Worm (Caenorhabditis elegans) whole organism, L1 larva: ENCODE measurements around the gene rde-1.

Source experiments
- C16A3.4 ChIP-seq: fragments of 150-350 bp; optimal IDR thresholded peaks from 2 replicates; lab custom pipeline; 2014; ENCODE audit warnings: missing biosample characterization, missing genetic modification characterization
- F16B12.6 ChIP-seq: fragments of 150-350 bp; optimal IDR thresholded peaks from 2 replicates; lab custom pipeline; 2014; ENCODE audit warnings: missing biosample characterization, missing genetic modification characterization
- Y116A8C.19 ChIP-seq: sonication (generic microtip); optimal IDR thresholded peaks from 2 replicates; lab custom pipeline; 2016; ENCODE audit warnings: missing compliant biosample characterization, missing genetic modification characterization, borderline replicate concordance
- ama-1 ChIP-seq: fragments of 150-350 bp; optimal IDR thresholded peaks from 2 replicates; lab custom pipeline; 2014
- ceh-63 ChIP-seq: fragments of 200-800 bp; sonication (Bioruptor generic); optimal IDR thresholded peaks from 2 replicates; lab custom pipeline; 2018; ENCODE audit warnings: mild to moderate bottlenecking, missing genetic modification characterization, missing compliant biosample characterization
- ceh-82 ChIP-seq, 3 experiments: fragments of 150-350 bp in 1 of 3; sonication (generic microtip) in 2 of 3; optimal IDR thresholded peaks; 2 replicates each; lab custom pipeline; 2014 to 2017; ENCODE audit warnings: missing biosample characterization in 3 of 3, missing genetic modification characterization in 3 of 3
- ceh-90 ChIP-seq: sonication (generic microtip); optimal IDR thresholded peaks from 2 replicates; lab custom pipeline; 2016; ENCODE audit warnings: missing genetic modification characterization, missing compliant biosample characterization
- ces-1 ChIP-seq: fragments of 150-350 bp; optimal IDR thresholded peaks from 2 replicates; lab custom pipeline; 2014; ENCODE audit warnings: missing biosample characterization, missing genetic modification reagents, missing genetic modification characterization
- dpl-1 ChIP-seq, 3 experiments: fragments of 150-350 bp in 2 of 3; sonication (generic microtip) in 1 of 3; optimal IDR thresholded peaks; 2 replicates each; lab custom pipeline; 2014 to 2017; ENCODE audit warnings: missing biosample characterization in 3 of 3, missing genetic modification characterization in 3 of 3, missing genetic modification reagents in 3 of 3
- efl-1 ChIP-seq, 4 experiments: fragments of 150-350 bp; optimal IDR thresholded peaks in 3 of 4; peaks in 1 of 4; 1 replicate in 1 of 4; 2 replicates in 3 of 4; lab custom pipeline; 2014; ENCODE audit warnings: missing biosample characterization in 2 of 4, missing genetic modification characterization in 2 of 4, missing genetic modification reagents in 2 of 4
- efl-3 ChIP-seq: fragments of 200-800 bp; sonication (Bioruptor generic); optimal IDR thresholded peaks from 2 replicates; lab custom pipeline; 2018; ENCODE audit warnings: mild to moderate bottlenecking, missing genetic modification characterization, missing compliant biosample characterization
- elt-2 ChIP-seq: sonication (generic microtip); optimal IDR thresholded peaks from 2 replicates; lab custom pipeline; 2016; ENCODE audit warnings: missing genetic modification characterization, mild to moderate bottlenecking, inconsistent platforms, missing compliant biosample characterization, missing genetic modification reagents
- fkh-4 ChIP-seq: sonication (generic microtip); optimal IDR thresholded peaks from 2 replicates; lab custom pipeline; 2016; ENCODE audit warnings: missing compliant biosample characterization, missing genetic modification characterization, borderline replicate concordance
- fkh-8 ChIP-seq: sonication (generic microtip); optimal IDR thresholded peaks from 2 replicates; lab custom pipeline; 2016; ENCODE audit warnings: mild to moderate bottlenecking, missing genetic modification characterization, missing compliant biosample characterization
- grh-1 ChIP-seq: fragments of 200-800 bp; sonication (Bioruptor generic); IDR thresholded peaks from 2 replicates; pipeline ENCODE4 v1.3.6; 2022; ENCODE audit warnings: missing genetic modification reagents, missing genetic modification characterization, missing compliant biosample characterization
- hlh-17 ChIP-seq: fragments of 200-800 bp; sonication (Bioruptor generic); optimal IDR thresholded peaks from 2 replicates; lab custom pipeline; 2018; ENCODE audit warnings: missing genetic modification characterization, mild to moderate bottlenecking, missing compliant biosample characterization, moderate library complexity, borderline replicate concordance
- hlh-4 ChIP-seq: sonication (generic microtip); optimal IDR thresholded peaks from 2 replicates; lab custom pipeline; 2016; ENCODE audit warnings: mild to moderate bottlenecking, missing genetic modification characterization, missing compliant biosample characterization
- hpl-2 ChIP-seq: fragments of 150-350 bp; optimal IDR thresholded peaks from 2 replicates; lab custom pipeline; 2014; ENCODE audit warnings: missing biosample characterization, missing genetic modification reagents, missing genetic modification characterization
- irx-1 ChIP-seq: sonication (generic microtip); optimal IDR thresholded peaks from 2 replicates; lab custom pipeline; 2016; ENCODE audit warnings: missing genetic modification characterization, missing compliant biosample characterization
- jun-1 ChIP-seq: fragments of 150-350 bp; optimal IDR thresholded peaks from 2 replicates; lab custom pipeline; 2014; ENCODE audit warnings: missing biosample characterization, missing genetic modification reagents, missing genetic modification characterization
- lin-13 ChIP-seq: fragments of 150-350 bp; optimal IDR thresholded peaks from 2 replicates; lab custom pipeline; 2014; ENCODE audit warnings: missing biosample characterization, missing genetic modification reagents, missing genetic modification characterization
- lin-14 ChIP-seq: fragments of 200-800 bp; sonication (Bioruptor generic); optimal IDR thresholded peaks from 2 replicates; lab custom pipeline; 2018; ENCODE audit warnings: mild to moderate bottlenecking, missing genetic modification characterization, moderate library complexity, missing compliant biosample characterization
- lin-15B ChIP-seq: fragments of 150-350 bp; sonication (generic microtip); optimal IDR thresholded peaks from 3 replicates; lab custom pipeline; 2014; ENCODE audit warnings: missing biosample characterization, missing genetic modification characterization
- lin-35 ChIP-seq, 2 experiments: fragments of 150-350 bp; optimal IDR thresholded peaks; 2 replicates each; lab custom pipeline; 2014; ENCODE audit warnings: missing biosample characterization in 2 of 2, missing genetic modification characterization in 2 of 2, missing genetic modification reagents in 2 of 2
- lin-39 ChIP-seq: fragments of 150-350 bp; optimal IDR thresholded peaks from 2 replicates; lab custom pipeline; 2014; ENCODE audit warnings: missing biosample characterization, missing genetic modification reagents, missing genetic modification characterization
- lsy-2 ChIP-seq, 2 experiments: fragments of 150-350 bp; optimal IDR thresholded peaks; 2 replicates each; lab custom pipeline; 2014; ENCODE audit warnings: missing biosample characterization in 2 of 2, missing genetic modification characterization in 2 of 2
- mab-9 ChIP-seq: fragments of 200-800 bp; sonication (Bioruptor generic); IDR thresholded peaks from 2 replicates; pipeline ENCODE4 v1.3.6; 2022; ENCODE audit warnings: missing genetic modification reagents, missing genetic modification characterization, missing compliant biosample characterization
- mef-2 ChIP-seq: fragments of 150-350 bp; optimal IDR thresholded peaks from 2 replicates; lab custom pipeline; 2014; ENCODE audit warnings: missing biosample characterization, missing genetic modification characterization
- mep-1 ChIP-seq: fragments of 150-350 bp; optimal IDR thresholded peaks from 2 replicates; lab custom pipeline; 2014; ENCODE audit warnings: missing biosample characterization, missing genetic modification characterization
- nhr-12 ChIP-seq: sonication (generic microtip); optimal IDR thresholded peaks from 2 replicates; lab custom pipeline; 2017; ENCODE audit warnings: missing biosample characterization, missing genetic modification characterization
- nhr-19 ChIP-seq: fragments of 200-800 bp; sonication (Bioruptor generic); conservative IDR thresholded peaks from 2 replicates; pipeline ENCODE4 v1.3.6; 2022; ENCODE audit warnings: missing genetic modification characterization, missing compliant biosample characterization
- nhr-20 ChIP-seq: sonication (generic microtip); optimal IDR thresholded peaks from 2 replicates; lab custom pipeline; 2016; ENCODE audit warnings: mild to moderate bottlenecking, missing genetic modification characterization, missing compliant biosample characterization
- nhr-28 ChIP-seq: fragments of 150-350 bp; optimal IDR thresholded peaks from 2 replicates; lab custom pipeline; 2014; ENCODE audit warnings: missing biosample characterization, missing genetic modification characterization
- nhr-47 ChIP-seq: sonication (generic microtip); optimal IDR thresholded peaks from 2 replicates; lab custom pipeline; 2016; ENCODE audit warnings: mild to moderate bottlenecking, missing genetic modification characterization, moderate library complexity, missing compliant biosample characterization
- nhr-71 ChIP-seq: sonication (generic microtip); optimal IDR thresholded peaks from 2 replicates; lab custom pipeline; 2016; ENCODE audit warnings: mild to moderate bottlenecking, missing genetic modification characterization, moderate library complexity, missing compliant biosample characterization
- nhr-85 ChIP-seq: sonication (generic microtip); peaks from one replicate; lab custom pipeline; 2016; ENCODE audit warnings: missing genetic modification characterization, inconsistent platforms, missing compliant biosample characterization
- nhr-90 ChIP-seq: sonication (generic microtip); optimal IDR thresholded peaks from 2 replicates; lab custom pipeline; 2016; ENCODE audit warnings: mild to moderate bottlenecking, missing genetic modification characterization, missing compliant biosample characterization; ENCODE audit not compliant: poor library complexity
- pqm-1 ChIP-seq: sonication (generic microtip); optimal IDR thresholded peaks from 3 replicates; lab custom pipeline; 2017; ENCODE audit warnings: missing biosample characterization, missing genetic modification characterization
- rnt-1 ChIP-seq: sonication (generic microtip); optimal IDR thresholded peaks from 2 replicates; lab custom pipeline; 2016; ENCODE audit warnings: mild to moderate bottlenecking, missing genetic modification characterization, moderate library complexity, missing compliant biosample characterization
- sox-4 ChIP-seq: sonication (generic microtip); optimal IDR thresholded peaks from 2 replicates; lab custom pipeline; 2016; ENCODE audit warnings: missing genetic modification characterization, missing compliant biosample characterization
- swsn-7 ChIP-seq: sonication (generic microtip); optimal IDR thresholded peaks from 2 replicates; lab custom pipeline; 2016; ENCODE audit warnings: missing genetic modification characterization, missing compliant biosample characterization
- tlp-1 ChIP-seq: fragments of 150-350 bp; optimal IDR thresholded peaks from 2 replicates; lab custom pipeline; 2014; ENCODE audit warnings: missing biosample characterization, missing genetic modification characterization
- unc-62 ChIP-seq: fragments of 150-350 bp; optimal IDR thresholded peaks from 2 replicates; lab custom pipeline; 2014; ENCODE audit warnings: missing biosample characterization, missing genetic modification reagents, missing genetic modification characterization
- unc-86 ChIP-seq: sonication (generic microtip); optimal IDR thresholded peaks from 2 replicates; lab custom pipeline; 2016; ENCODE audit warnings: missing genetic modification characterization, missing compliant biosample characterization
- vab-15 ChIP-seq: sonication (generic microtip); optimal IDR thresholded peaks from 2 replicates; lab custom pipeline; 2017; ENCODE audit warnings: missing genotype, mild to moderate bottlenecking, missing genetic modification characterization, missing compliant biosample characterization
- xbp-1 ChIP-seq: sonication (generic microtip); optimal IDR thresholded peaks from 2 replicates; lab custom pipeline; 2016; ENCODE audit warnings: missing genetic modification characterization, missing compliant biosample characterization
- zip-4 ChIP-seq: fragments of 200-800 bp; sonication (Bioruptor generic); optimal IDR thresholded peaks from 2 replicates; lab custom pipeline; 2018; ENCODE audit warnings: mild to moderate bottlenecking, missing genetic modification characterization, moderate library complexity, missing compliant biosample characterization
- ztf-11 ChIP-seq, 2 experiments: sonication (generic microtip); optimal IDR thresholded peaks; 2 replicates each; lab custom pipeline; 2016 to 2017; ENCODE audit warnings: missing genetic modification characterization in 2 of 2, missing biosample characterization in 1 of 2, missing compliant biosample characterization in 1 of 2
- ztf-4 ChIP-seq: fragments of 150-350 bp; optimal IDR thresholded peaks from 2 replicates; lab custom pipeline; 2014; ENCODE audit warnings: missing biosample characterization, missing genetic modification characterization

Gene rde-1

ce11 chrV:9991610-9992009 is at the start of gene rde-1, which contains the start of gene trpp-6:
Gene rde-1 (minus strand): TSS chrV:9991642.
Gene trpp-6 (plus strand): TSS chrV:9991895.
- TF ChIP-seq rnt-1, result peak; percentile 20
- no peak for TF ChIP-seq C16A3.4
- TF ChIP-seq F16B12.6 (tag; lab: Kevin White, UChicago), result peak; percentile 82
- TF ChIP-seq hpl-2 (GFP tag; lab: Kevin White, UChicago), result no peak
- TF ChIP-seq mep-1, result peak; percentile 35
- peak in 1 of 2 experiments; percentile 45 for TF ChIP-seq efl-1 (optimal IDR thresholded peaks at IDR 0.05; lab: Kevin White, UChicago)
- TF ChIP-seq efl-1 (GFP tag; optimal IDR thresholded peaks at IDR 0.05 in 1 of 2; lab: Kevin White, UChicago), result peak in 1 of 2 experiments; percentile 21
- no peak for TF ChIP-seq irx-1 (tag; lab: Kevin White, UChicago)
- TF ChIP-seq nhr-71 (tag; lab: Kevin White, UChicago), result peak; percentile 7
- TF ChIP-seq unc-62 (GFP tag; lab: Kevin White, UChicago), result no peak
- TF ChIP-seq dpl-1 (GFP tag; optimal IDR thresholded peaks at IDR 0.05; lab: Kevin White, UChicago), result peak in 2 of 3 experiments; percentile 15 to 32
- peak; percentile 28 for TF ChIP-seq nhr-47
- peak; percentile 4 for TF ChIP-seq swsn-7 (tag; lab: Kevin White, UChicago)
- TF ChIP-seq mef-2, result no peak
- TF ChIP-seq sox-4 (tag; lab: Kevin White, UChicago), result no peak
- peak in 1 of 2 experiments; percentile 11 for TF ChIP-seq lin-35 (GFP tag; optimal IDR thresholded peaks at IDR 0.05; lab: Kevin White, UChicago)
- peak; percentile 6 to 13 for TF ChIP-seq lsy-2 (tag; optimal IDR thresholded peaks at IDR 0.05; lab: Kevin White, UChicago)

DNA sequence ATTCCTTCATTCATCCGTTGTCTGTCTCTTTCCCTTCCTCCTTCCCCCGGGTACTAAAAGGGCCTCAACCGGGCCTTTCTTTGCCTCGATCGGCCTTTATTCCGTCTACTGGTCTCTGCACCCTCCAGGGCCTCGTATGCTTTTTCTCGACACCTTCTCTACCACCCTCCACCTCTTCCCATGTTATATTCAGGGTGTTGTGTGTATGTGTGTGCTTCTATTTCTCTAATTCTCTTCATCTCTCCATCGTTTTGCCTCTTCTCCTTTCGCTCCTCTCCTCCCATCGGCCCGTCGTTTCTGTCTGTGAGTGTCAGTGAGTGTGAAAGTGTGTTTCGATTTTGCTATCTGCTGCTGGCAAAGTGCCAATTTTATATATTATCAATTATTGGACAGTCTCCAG is 48.4 kb upstream of the rde-1 start:
- TF ChIP-seq lin-35 (GFP tag; optimal IDR thresholded peaks at IDR 0.05; lab: Kevin White, UChicago), result peak; percentile 61 to 64
- TF ChIP-seq jun-1, result peak; percentile 70
- peak; percentile 62 to 69 for TF ChIP-seq efl-1 (optimal IDR thresholded peaks at IDR 0.05; lab: Kevin White, UChicago)
- TF ChIP-seq efl-1 (GFP tag; optimal IDR thresholded peaks at IDR 0.05 in 1 of 2; lab: Kevin White, UChicago), result no peak
- no peak for TF ChIP-seq nhr-12 (tag; lab: Kevin White, UChicago)
- peak; percentile 28 for TF ChIP-seq unc-86
- TF ChIP-seq Y116A8C.19, result no peak
- no peak for TF ChIP-seq lin-39 (tag; lab: Kevin White, UChicago)
- TF ChIP-seq elt-2 (tag; lab: Kevin White, UChicago), result peak; percentile 85
- no peak for TF ChIP-seq nhr-28 (tag; lab: Kevin White, UChicago)
- TF ChIP-seq ama-1 (lab: Kevin White, UChicago), result no peak
- TF ChIP-seq vab-15 (tag; lab: Kevin White, UChicago), result no peak
- no peak for TF ChIP-seq tlp-1 (tag; lab: Kevin White, UChicago)
- peak; percentile 28 for TF ChIP-seq C16A3.4
- TF ChIP-seq pqm-1 (tag; lab: Kevin White, UChicago), result no peak
- TF ChIP-seq lin-13 (GFP tag; lab: Kevin White, UChicago), result peak; percentile 33
- TF ChIP-seq nhr-90, result peak; percentile 68
- TF ChIP-seq nhr-19 (GFP tag; lab: Robert Waterston, UW), result peak; percentile 48
- peak; percentile 26 for TF ChIP-seq xbp-1 (tag; lab: Kevin White, UChicago)
- peak; percentile 63 for TF ChIP-seq ztf-4 (tag; lab: Kevin White, UChicago)
- peak; percentile 85 for TF ChIP-seq nhr-20 (tag; lab: Kevin White, UChicago)
- TF ChIP-seq ztf-11 (tag; optimal IDR thresholded peaks at IDR 0.05; lab: Kevin White, UChicago), result peak in 1 of 2 experiments; percentile 7
- TF ChIP-seq ceh-82 (tag; optimal IDR thresholded peaks at IDR 0.05; lab: Kevin White, UChicago), result peak; percentile 56 to 61 (median 57)
- no peak for TF ChIP-seq zip-4
- no peak for TF ChIP-seq fkh-4 (tag; lab: Kevin White, UChicago)
- peak; percentile 31 for TF ChIP-seq fkh-8 (tag; lab: Kevin White, UChicago)
- TF ChIP-seq lin-14 (GFP tag; lab: Kevin White, UChicago), result peak; percentile 79
- TF ChIP-seq lsy-2 (tag; optimal IDR thresholded peaks at IDR 0.05; lab: Kevin White, UChicago), result peak; percentile 64 to 91
- TF ChIP-seq ceh-90 (tag; lab: Kevin White, UChicago), result no peak
- TF ChIP-seq hpl-2 (GFP tag; lab: Kevin White, UChicago), result no peak
- TF ChIP-seq sox-4 (tag; lab: Kevin White, UChicago), result no peak
- no peak for TF ChIP-seq hlh-17 (GFP tag; lab: Kevin White, UChicago)
- peak; percentile 73 for TF ChIP-seq nhr-85 (tag; lab: Kevin White, UChicago)
- TF ChIP-seq lin-15B, result no peak
- TF ChIP-seq efl-3, result no peak
- no peak for TF ChIP-seq ces-1 (GFP tag; lab: Kevin White, UChicago)
- peak; percentile 63 for TF ChIP-seq nhr-47
- TF ChIP-seq grh-1 (GFP tag; lab: Robert Waterston, UW), result no peak
- TF ChIP-seq mab-9 (GFP tag; lab: Robert Waterston, UW), result no peak
- TF ChIP-seq ceh-63 (GFP tag; lab: Kevin White, UChicago), result no peak
- TF ChIP-seq hlh-4 (tag; lab: Kevin White, UChicago), result no peak
